Fruit fly (Drosophila melanogaster) whole organism, embryonic: Measurements from ENCODE around the gene CG34001.

Experiments used
- Atf-2 ChIP-seq: fragments of 200-800 bp; sonication (Bioruptor generic); optimal IDR thresholded peaks from 2 replicates; lab custom pipeline; 2016; ENCODE audit warnings: missing biosample characterization, missing genetic modification characterization
- CG10543 ChIP-seq: fragments of 200-800 bp; sonication (Bioruptor generic); optimal IDR thresholded peaks from 3 replicates; lab custom pipeline; 2017; ENCODE audit warnings: missing biosample characterization, mild to moderate bottlenecking, missing genetic modification characterization, moderate library complexity
- CG10979 ChIP-seq: fragments of 200-800 bp; sonication (Bioruptor generic); optimal IDR thresholded peaks from 2 replicates; lab custom pipeline; 2018; ENCODE audit warnings: missing biosample characterization, mild to moderate bottlenecking, missing genetic modification characterization, moderate library complexity
- CG11456 ChIP-seq: fragments of 200-800 bp; sonication (Bioruptor generic); IDR thresholded peaks from 3 replicates; pipeline ENCODE4 v1.3.6; 2022; ENCODE audit warnings: missing biosample characterization, missing genetic modification characterization
- CG12299 ChIP-seq: fragments of 200-800 bp; sonication (Bioruptor generic); optimal IDR thresholded peaks from 2 replicates; lab custom pipeline; 2018; ENCODE audit warnings: missing biosample characterization, mild to moderate bottlenecking, missing genetic modification characterization
- CG12391 ChIP-seq: fragments of 200-800 bp; sonication (Bioruptor generic); optimal IDR thresholded peaks from 3 replicates; lab custom pipeline; 2018; ENCODE audit warnings: missing biosample characterization, mild to moderate bottlenecking, missing genetic modification characterization, moderate library complexity
- CG15073 ChIP-seq: fragments of 200-800 bp; sonication (Bioruptor generic); optimal IDR thresholded peaks from 2 replicates; lab custom pipeline; 2016; ENCODE audit warnings: missing biosample characterization, missing genetic modification characterization
- CG15479 ChIP-seq: fragments of 200-800 bp; sonication (Bioruptor generic); optimal IDR thresholded peaks from 3 replicates; lab custom pipeline; 2019; ENCODE audit warnings: missing biosample characterization, mild to moderate bottlenecking, missing genetic modification characterization, moderate library complexity
- CG16779 ChIP-seq: fragments of 200-800 bp; sonication (Bioruptor generic); IDR thresholded peaks from 2 replicates; pipeline ENCODE4 v1.3.6; 2022; ENCODE audit warnings: missing biosample characterization, missing genetic modification characterization
- CG16813 ChIP-seq: fragments of 200-800 bp; sonication (Bioruptor generic); IDR thresholded peaks from 3 replicates; pipeline ENCODE4 v1.3.6; 2022; ENCODE audit warnings: missing biosample characterization, missing genetic modification characterization; ENCODE audit not compliant: partially characterized antibody
- CG17361 ChIP-seq: fragments of 200-800 bp; sonication (Bioruptor generic); IDR thresholded peaks from 3 replicates; pipeline ENCODE4 v1.3.6; 2022; ENCODE audit warnings: missing biosample characterization, missing genetic modification characterization
- CG17385 ChIP-seq: fragments of 200-800 bp; sonication (Bioruptor generic); optimal IDR thresholded peaks from 3 replicates; lab custom pipeline; 2018; ENCODE audit warnings: missing biosample characterization, mild to moderate bottlenecking, missing genetic modification characterization
- CG18476 ChIP-seq: fragments of 200-800 bp; sonication (Bioruptor generic); optimal IDR thresholded peaks from 2 replicates; lab custom pipeline; 2016; ENCODE audit warnings: missing biosample characterization, mild to moderate bottlenecking, missing genetic modification characterization
- CG2116 ChIP-seq: fragments of 200-800 bp; sonication (Bioruptor generic); optimal IDR thresholded peaks from 3 replicates; lab custom pipeline; 2018; ENCODE audit warnings: missing biosample characterization, mild to moderate bottlenecking, missing genetic modification characterization
- CG30403 ChIP-seq: fragments of 200-800 bp; sonication (Bioruptor generic); optimal IDR thresholded peaks from 3 replicates; lab custom pipeline; 2016; ENCODE audit warnings: missing biosample characterization, missing genetic modification characterization
- CG33557 ChIP-seq: fragments of 200-800 bp; sonication (Bioruptor generic); optimal IDR thresholded peaks from 2 replicates; lab custom pipeline; 2019; ENCODE audit warnings: missing biosample characterization, mild to moderate bottlenecking, missing genetic modification characterization, moderate library complexity
- CG3726 ChIP-seq: fragments of 200-800 bp; sonication (Bioruptor generic); IDR thresholded peaks from 3 replicates; pipeline ENCODE4, ENCODE4 v1.3.6; 2022; ENCODE audit warnings: missing biosample characterization, missing genetic modification characterization
- CG3847 ChIP-seq: fragments of 200-800 bp; sonication (Bioruptor generic); IDR thresholded peaks from 2 replicates; pipeline ENCODE4 v1.3.6; 2022; ENCODE audit warnings: missing biosample characterization, missing genetic modification characterization
- CG4854 ChIP-seq: fragments of 200-800 bp; sonication (Bioruptor generic); optimal IDR thresholded peaks from 2 replicates; lab custom pipeline; 2016; ENCODE audit warnings: missing biosample characterization, missing genetic modification characterization, inconsistent platforms
- CG8944 ChIP-seq: fragments of 200-800 bp; sonication (Bioruptor generic); optimal IDR thresholded peaks from 3 replicates; lab custom pipeline; 2016; ENCODE audit warnings: missing biosample characterization, missing genetic modification characterization
- CG9609 ChIP-seq: fragments of 200-800 bp; sonication (Bioruptor generic); optimal IDR thresholded peaks from 3 replicates; lab custom pipeline; 2016; ENCODE audit warnings: missing biosample characterization, missing genetic modification characterization
- CG9727 ChIP-seq: fragments of 200-800 bp; sonication (Bioruptor generic); optimal IDR thresholded peaks from 3 replicates; lab custom pipeline; 2017; ENCODE audit warnings: missing biosample characterization, mild to moderate bottlenecking, missing genetic modification characterization
- CG9797 ChIP-seq: fragments of 200-800 bp; sonication (Bioruptor generic); optimal IDR thresholded peaks from 3 replicates; lab custom pipeline; 2018; ENCODE audit warnings: missing biosample characterization, mild to moderate bottlenecking, missing genetic modification characterization
- Dad ChIP-seq: fragments of 200-800 bp; sonication (Bioruptor generic); optimal IDR thresholded peaks from 3 replicates; lab custom pipeline; 2016; ENCODE audit warnings: missing biosample characterization, missing genetic modification characterization
- H15 ChIP-seq: fragments of 200-800 bp; sonication (Bioruptor generic); IDR thresholded peaks from 3 replicates; pipeline ENCODE4 v1.3.6; 2022; ENCODE audit warnings: missing biosample characterization, missing genetic modification characterization
- MBD-R2 ChIP-seq: fragments of 200-800 bp; sonication (Bioruptor generic); IDR thresholded peaks from 2 replicates; pipeline ENCODE4 v1.3.6; 2022; ENCODE audit warnings: missing biosample characterization, missing genetic modification characterization
- Med ChIP-seq: fragments of 200-800 bp; sonication (Bioruptor generic); peaks from one replicate; lab custom pipeline; 2016; ENCODE audit warnings: missing biosample characterization, missing genetic modification characterization, mild to moderate bottlenecking, inconsistent platforms, moderate library complexity
- PHDP ChIP-seq: fragments of 200-800 bp; sonication (Bioruptor generic); optimal IDR thresholded peaks from 3 replicates; lab custom pipeline; 2018; ENCODE audit warnings: missing biosample characterization, mild to moderate bottlenecking, missing genetic modification characterization, moderate library complexity
- Sin3A ChIP-seq: fragments of >200 bp; optimal IDR thresholded peaks from 2 replicates; lab custom pipeline; 2018
- ab ChIP-seq: fragments of 200-800 bp; sonication (Bioruptor generic); optimal IDR thresholded peaks from 2 replicates; lab custom pipeline; 2016; ENCODE audit warnings: missing biosample characterization, missing genetic modification characterization
- abd-A ChIP-seq: fragments of 200-800 bp; sonication (Bioruptor generic); optimal IDR thresholded peaks from 3 replicates; lab custom pipeline; 2019; ENCODE audit warnings: missing biosample characterization, mild to moderate bottlenecking, missing genetic modification characterization, moderate library complexity
- bigmax ChIP-seq: fragments of 200-800 bp; sonication (Bioruptor generic); optimal IDR thresholded peaks from 2 replicates; lab custom pipeline; 2018; ENCODE audit warnings: missing biosample characterization, mild to moderate bottlenecking, missing genetic modification characterization
- crp ChIP-seq, 2 experiments: fragments of 200-800 bp; sonication (Bioruptor generic); optimal IDR thresholded peaks; 2 replicates in 1 of 2; 3 replicates in 1 of 2; lab custom pipeline; 2017; ENCODE audit warnings: missing biosample characterization in 2 of 2, missing genetic modification characterization in 2 of 2, mild to moderate bottlenecking in 1 of 2, moderate library complexity in 1 of 2
- disco-r ChIP-seq: fragments of 200-800 bp; sonication (Bioruptor generic); optimal IDR thresholded peaks from 2 replicates; lab custom pipeline; 2016; ENCODE audit warnings: missing biosample characterization, missing genetic modification characterization
- ftz-f1 ChIP-seq: fragments of 200-800 bp; sonication (Bioruptor generic); optimal IDR thresholded peaks from 2 replicates; lab custom pipeline; 2016; ENCODE audit warnings: missing biosample characterization, missing genetic modification characterization
- gfzf ChIP-seq: fragments of 200-800 bp; sonication (Bioruptor generic); optimal IDR thresholded peaks from 2 replicates; lab custom pipeline; 2016; ENCODE audit warnings: missing biosample characterization, mild to moderate bottlenecking, missing genetic modification characterization, moderate library complexity
- hkb ChIP-seq, 2 experiments: fragments of 200-800 bp in 1 of 2; fragments of >200 bp in 1 of 2; sonication (Bioruptor generic) in 1 of 2; IDR thresholded peaks in 1 of 2; optimal IDR thresholded peaks in 1 of 2; 2 replicates each; pipeline versions ENCODE4 v1.3.6 to Lab custom; 2017 to 2022; ENCODE audit warnings: missing biosample characterization in 1 of 2, missing genetic modification characterization in 1 of 2
- kah ChIP-seq: fragments of 200-800 bp; sonication (Bioruptor generic); optimal IDR thresholded peaks from 2 replicates; lab custom pipeline; 2018; ENCODE audit warnings: missing biosample characterization, mild to moderate bottlenecking, missing genetic modification characterization
- lbe ChIP-seq: fragments of 200-800 bp; sonication (Bioruptor generic); optimal IDR thresholded peaks from 2 replicates; lab custom pipeline; 2016; ENCODE audit warnings: missing biosample characterization, mild to moderate bottlenecking, missing genetic modification characterization
- lov ChIP-seq, 2 experiments: fragments of 200-800 bp in 1 of 2; fragments of >200 bp in 1 of 2; sonication (Bioruptor generic) in 1 of 2; IDR thresholded peaks in 1 of 2; optimal IDR thresholded peaks in 1 of 2; 2 replicates in 1 of 2; 3 replicates in 1 of 2; pipeline versions ENCODE4 v1.3.6 to Lab custom; 2017 to 2022; ENCODE audit warnings: missing biosample characterization in 1 of 2, missing genetic modification characterization in 1 of 2
- salm ChIP-seq: fragments of 200-800 bp; sonication (Bioruptor generic); optimal IDR thresholded peaks from 2 replicates; lab custom pipeline; 2018; ENCODE audit warnings: missing biosample characterization, mild to moderate bottlenecking, missing genetic modification characterization
- sens ChIP-seq: fragments of 200-800 bp; sonication (Bioruptor generic); peaks from one replicate; lab custom pipeline; 2016; ENCODE audit warnings: missing biosample characterization, missing genetic modification characterization
- sens-2 ChIP-seq: fragments of 200-800 bp; sonication (Bioruptor generic); IDR thresholded peaks from 2 replicates; pipeline ENCODE4 v1.3.6; 2022; ENCODE audit warnings: missing biosample characterization, missing genetic modification characterization
- stc ChIP-seq: fragments of 200-800 bp; sonication (Bioruptor generic); IDR thresholded peaks from 2 replicates; pipeline ENCODE4 v1.3.6; 2022; ENCODE audit warnings: missing biosample characterization, missing genetic modification characterization
- toy ChIP-seq: fragments of 200-800 bp; sonication (Bioruptor generic); IDR thresholded peaks from 2 replicates; pipeline ENCODE4 v1.3.6; 2022; ENCODE audit warnings: missing biosample characterization, missing genetic modification characterization
- tup ChIP-seq: fragments of 200-800 bp; sonication (Bioruptor generic); optimal IDR thresholded peaks from 2 replicates; lab custom pipeline; 2016; ENCODE audit warnings: missing biosample characterization, mild to moderate bottlenecking, missing genetic modification characterization, moderate library complexity
- vnd ChIP-seq: fragments of 200-800 bp; sonication (Bioruptor generic); IDR thresholded peaks from 3 replicates; pipeline ENCODE4 v1.3.6; 2022; ENCODE audit warnings: missing biosample characterization, missing genetic modification characterization; ENCODE audit not compliant: partially characterized antibody
- wdn ChIP-seq: fragments of 200-800 bp; sonication (Bioruptor generic); IDR thresholded peaks from 2 replicates; pipeline ENCODE4 v1.3.6; 2022; ENCODE audit warnings: missing biosample characterization, missing genetic modification characterization
- zf30C ChIP-seq: fragments of 200-800 bp; sonication (Bioruptor generic); optimal IDR thresholded peaks from 3 replicates; lab custom pipeline; 2018; ENCODE audit warnings: missing biosample characterization, mild to moderate bottlenecking, missing genetic modification characterization

The CG34001 gene

dm6 chr3L:10682725-10683367 is 52.0 kb downstream of the CG34001 start (continued):
- peak; percentile 98 for TF ChIP-seq CG15479 (GFP tag; lab: Kevin White, UChicago)
- peak; percentile 80 for TF ChIP-seq disco-r
- TF ChIP-seq CG17385 (GFP tag; lab: Kevin White, UChicago): peak; percentile 97
- TF ChIP-seq zf30C (GFP tag; lab: Kevin White, UChicago): no peak
- TF ChIP-seq CG3847 (GFP tag; lab: Robert Waterston, UW): peak; percentile 98
- peak; percentile 90 for TF ChIP-seq Med (GFP tag; lab: Kevin White, UChicago)
- TF ChIP-seq CG2116 (GFP tag; lab: Kevin White, UChicago): peak; percentile 86
- peak; percentile 99 for TF ChIP-seq CG30403 (GFP tag; lab: Kevin White, UChicago)
- TF ChIP-seq CG9727: peak; percentile 99
- peak; percentile 83 for TF ChIP-seq CG15073 (GFP tag; lab: Kevin White, UChicago)
- TF ChIP-seq wdn (GFP tag; lab: Robert Waterston, UW): peak; percentile 91
- TF ChIP-seq lov (optimal IDR thresholded peaks at IDR 0.05; lab: Kevin White, UChicago): no peak
- peak; percentile 80; the same call in 2 of the 3 replicates for TF ChIP-seq lov (GFP tag; IDR thresholded peaks at IDR 0.05; lab: Robert Waterston, UW)
- TF ChIP-seq salm (tag; lab: Kevin White, UChicago): peak; percentile 96
- peak; percentile 72 for TF ChIP-seq abd-A (tag; lab: Kevin White, UChicago)
- TF ChIP-seq CG17361 (GFP tag; lab: Robert Waterston, UW): peak; percentile 99
- TF ChIP-seq CG12299: peak; percentile 96
- TF ChIP-seq toy: peak; percentile 92
- peak; percentile 85 for TF ChIP-seq CG4854 (GFP tag; lab: Kevin White, UChicago)
- TF ChIP-seq Dad (GFP tag; lab: Kevin White, UChicago): peak; percentile 83
- TF ChIP-seq CG10979 (tag; lab: Kevin White, UChicago): peak; percentile 99
- peak; percentile 91 for TF ChIP-seq CG33557
- TF ChIP-seq CG9797 (GFP tag; lab: Kevin White, UChicago): peak; percentile 65
- TF ChIP-seq sens (GFP tag; lab: Kevin White, UChicago): peak; percentile 98
- peak; percentile 71 for TF ChIP-seq CG16779 (GFP tag; lab: Robert Waterston, UW)
- no peak for TF ChIP-seq bigmax (GFP tag; lab: Kevin White, UChicago)
- TF ChIP-seq ab (GFP tag; lab: Kevin White, UChicago): peak; percentile 63
- peak; percentile 76 for TF ChIP-seq sens-2 (GFP tag; lab: Robert Waterston, UW)
- TF ChIP-seq lbe (GFP tag; lab: Kevin White, UChicago): peak; percentile 90
- TF ChIP-seq crp (GFP tag; optimal IDR thresholded peaks at IDR 0.05; lab: Kevin White, UChicago): peak in 1 of 2 experiments; percentile 72
- peak; percentile 96 for TF ChIP-seq CG18476 (GFP tag; lab: Kevin White, UChicago)
- no peak for TF ChIP-seq hkb (optimal IDR thresholded peaks at IDR 0.05; lab: Kevin White, UChicago)
- TF ChIP-seq hkb (GFP tag; IDR thresholded peaks at IDR 0.05; lab: Robert Waterston, UW): peak; percentile 98
- peak; percentile 70 for TF ChIP-seq CG8944 (GFP tag; lab: Kevin White, UChicago)
- peak; percentile 93 for TF ChIP-seq CG11456 (GFP tag; lab: Robert Waterston, UW)
- peak; percentile 94; the same call in 2 of the 3 replicates for TF ChIP-seq CG3726 (GFP tag; lab: Robert Waterston, UW)
- peak; percentile 95 for TF ChIP-seq kah (GFP tag; lab: Kevin White, UChicago)
- peak; percentile 86 for TF ChIP-seq tup (GFP tag; lab: Kevin White, UChicago)
- 0 out of 3 replicates have a peak, but pooled peaks have one; percentile 44 for TF ChIP-seq CG16813 (GFP tag; lab: Robert Waterston, UW)
- peak; percentile 93 for TF ChIP-seq H15 (GFP tag; lab: Robert Waterston, UW)
- peak; percentile 82 for TF ChIP-seq CG9609
- peak; percentile 99 for TF ChIP-seq CG10543 (GFP tag; lab: Kevin White, UChicago)
- no peak for TF ChIP-seq gfzf (GFP tag; lab: Kevin White, UChicago)
- peak; percentile 98 for TF ChIP-seq PHDP (tag; lab: Kevin White, UChicago)
- peak; percentile 60 for TF ChIP-seq Atf-2
- TF ChIP-seq CG12391 (tag; lab: Kevin White, UChicago): peak; percentile 99
- peak; percentile 39; the same call in 1 of the 3 replicates for TF ChIP-seq vnd (GFP tag; lab: Robert Waterston, UW)
- TF ChIP-seq Sin3A (lab: Kevin White, UChicago): no peak
- TF ChIP-seq stc (GFP tag; lab: Robert Waterston, UW): peak; percentile 98
- peak; percentile 83 for TF ChIP-seq MBD-R2 (GFP tag; lab: Robert Waterston, UW)
- peak; percentile 59 for TF ChIP-seq ftz-f1
